Worm (Caenorhabditis elegans): ENCODE results near the gene R07E5.17.

DNA sequence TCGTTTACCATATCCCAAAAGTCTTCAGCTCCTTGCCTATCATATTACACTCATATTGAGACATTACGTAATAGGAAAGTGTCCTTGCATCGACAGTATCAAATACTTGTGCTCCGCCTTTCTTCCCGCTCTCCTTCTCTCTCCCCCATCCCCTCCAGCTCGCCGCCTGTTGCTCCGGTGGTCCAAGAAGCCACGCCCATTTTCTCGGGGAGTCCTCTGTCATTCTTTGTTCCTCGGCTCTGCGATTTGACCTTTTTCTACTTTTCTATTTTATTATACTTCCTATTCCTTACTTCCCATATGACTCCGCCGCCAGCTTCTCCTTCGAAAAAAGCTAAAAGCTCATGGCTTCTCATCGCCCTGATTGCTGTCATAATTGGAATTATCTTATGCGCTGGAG, 47.9 kb downstream of the R07E5.17 start, which contains the start of gene mnp-1:
- no peak for TF ChIP-seq ama-1 (optimal IDR thresholded peaks at IDR 0.05)
- TF ChIP-seq ceh-31 (tag; optimal IDR thresholded peaks at IDR 0.05): no peak
- TF ChIP-seq pha-4 (tag; optimal IDR thresholded peaks at IDR 0.05): no peak
- TF ChIP-seq zip-5 (tag; optimal IDR thresholded peaks at IDR 0.05): no peak
- TF ChIP-seq odd-2 (tag; optimal IDR thresholded peaks at IDR 0.05): no peak
- TF ChIP-seq pag-3 (tag; optimal IDR thresholded peaks at IDR 0.05; ENCODE audit: borderline replicate concordance): no peak
- TF ChIP-seq fkh-10 (GFP tag; optimal IDR thresholded peaks at IDR 0.05): no peak
- no peak for TF ChIP-seq tbx-2 (tag; optimal IDR thresholded peaks at IDR 0.05)
- TF ChIP-seq ceh-6 (GFP tag; optimal IDR thresholded peaks at IDR 0.05): no peak
- no peak for TF ChIP-seq dve-1 (tag; optimal IDR thresholded peaks at IDR 0.05)
- TF ChIP-seq nfya-1 (tag; optimal IDR thresholded peaks at IDR 0.05): no peak

Measured in whole organism, late embryonic.